Fruit fly (Drosophila melanogaster) whole organism, embryonic: ENCODE measurements around the gene CG43229.

Experiments
- CG30403 ChIP-seq: fragments of 200-800 bp; sonication (Bioruptor generic); optimal IDR thresholded peaks from 3 replicates; lab custom pipeline; 2016; ENCODE audit warnings: missing biosample characterization, missing genetic modification characterization
- CG32767 ChIP-seq: fragments of 200-800 bp; sonication (Bioruptor generic); IDR thresholded peaks from 2 replicates; pipeline ENCODE4 v1.3.6; 2022; ENCODE audit warnings: missing biosample characterization, missing genetic modification characterization
- CG33557 ChIP-seq: fragments of 200-800 bp; sonication (Bioruptor generic); optimal IDR thresholded peaks from 2 replicates; lab custom pipeline; 2019; ENCODE audit warnings: missing biosample characterization, mild to moderate bottlenecking, missing genetic modification characterization, moderate library complexity
- chinmo ChIP-seq: fragments of 200-800 bp; sonication (Bioruptor generic); IDR thresholded peaks from 4 replicates; pipeline ENCODE4 v1.3.6; 2022; ENCODE audit warnings: missing biosample characterization, missing genetic modification characterization; ENCODE audit not compliant: partially characterized antibody
- mam ChIP-seq: fragments of 200-800 bp; sonication (Bioruptor generic); optimal IDR thresholded peaks from 3 replicates; lab custom pipeline; 2016; ENCODE audit warnings: missing biosample characterization, missing genetic modification characterization
- trh ChIP-seq: fragments of 200-800 bp; sonication (Bioruptor generic); optimal IDR thresholded peaks from 2 replicates; lab custom pipeline; 2016; ENCODE audit warnings: missing biosample characterization, missing genetic modification characterization

DNA sequence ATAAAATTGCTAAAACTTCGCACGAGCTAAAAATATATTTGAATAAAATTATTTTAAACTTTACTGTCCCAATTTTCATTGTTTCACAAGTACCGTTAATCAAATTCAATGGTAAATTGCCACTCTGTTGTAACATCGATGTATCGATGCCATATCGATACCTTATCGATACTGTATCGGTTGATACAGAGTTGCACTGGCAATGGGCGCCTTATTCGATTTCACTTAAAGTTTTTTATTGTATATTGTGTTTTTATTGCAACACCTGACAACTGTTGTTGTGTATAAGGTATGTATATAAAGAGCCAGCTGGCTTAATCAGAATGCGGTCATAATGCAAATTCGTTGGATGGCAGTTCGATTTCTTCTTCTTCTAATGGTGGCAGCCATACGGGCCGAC lies at the start of gene CG43229:
- TF ChIP-seq CG30403 (GFP tag; lab: Kevin White, UChicago): no peak
- no peak for TF ChIP-seq CG33557 (GFP tag; lab: Kevin White, UChicago)
- peak; percentile 80; the same call in 2 of the 4 replicates for TF ChIP-seq chinmo (GFP tag; lab: Robert Waterston, UW)
- no peak for TF ChIP-seq CG32767 (GFP tag; lab: Robert Waterston, UW)
- no peak for TF ChIP-seq mam
- TF ChIP-seq trh (GFP tag; lab: Kevin White, UChicago): no peak
